Fruit fly (Drosophila melanogaster): ENCODE measurements around the gene CG31523.

dm6 chr3R:4475378-4475777 is 3.6 kb downstream of the CG31523 start:
- TF ChIP-seq CG8478 (optimal IDR thresholded peaks at IDR 0.05) (no peak), CTCF (optimal IDR thresholded peaks at IDR 0.05) (no peak)
